Fruit fly (Drosophila melanogaster): ENCODE measurements around the gene mtd.

The mtd gene

dm6 chr3R:5374720-5375119, 24.5 kb upstream of the mtd start, which contains the start of the genes hd and CG14667 (continued):
- TF ChIP-seq lilli (GFP tag; optimal IDR thresholded peaks at IDR 0.05) (peak; percentile 5), CG12299 (tag; optimal IDR thresholded peaks at IDR 0.05) (no peak), fd96Cb (tag; optimal IDR thresholded peaks at IDR 0.05) (no peak), CG11247 (GFP tag; IDR thresholded peaks at IDR 0.05) (no peak), sens-2 (GFP tag; IDR thresholded peaks at IDR 0.05) (no peak), phol (tag; optimal IDR thresholded peaks at IDR 0.05) (peak; percentile 21), NFAT (GFP tag; IDR thresholded peaks at IDR 0.05) (no peak), MTF-1 (GFP tag; optimal IDR thresholded peaks at IDR 0.05; ENCODE audit: borderline replicate concordance) (no peak), amos (GFP tag; IDR thresholded peaks at IDR 0.05; ENCODE audit: partially characterized antibody) (peak; percentile 57), crc (GFP tag; optimal IDR thresholded peaks at IDR 0.05) (no peak), lbe (GFP tag; optimal IDR thresholded peaks at IDR 0.05) (no peak), lmd (GFP tag; IDR thresholded peaks at IDR 0.05) (no peak), Dad (GFP tag; optimal IDR thresholded peaks at IDR 0.05) (no peak), bcd (GFP tag; optimal IDR thresholded peaks at IDR 0.05) (peak; percentile 14), Awh (GFP tag; IDR thresholded peaks at IDR 0.05) (0 out of 2 replicates have a peak, but pooled peaks have one; percentile 7), dysf (GFP tag; IDR thresholded peaks at IDR 0.05) (no peak), CG15514 (GFP tag; optimal IDR thresholded peaks at IDR 0.05) (peak; percentile 66), CG31365 (tag; optimal IDR thresholded peaks at IDR 0.05) (no peak), Eip74EF (GFP tag; optimal IDR thresholded peaks at IDR 0.05) (no peak), CHES-1-like (GFP tag; optimal IDR thresholded peaks at IDR 0.05) (peak; percentile 10), CG2678 (tag; optimal IDR thresholded peaks at IDR 0.05) (no peak), onecut (GFP tag; IDR thresholded peaks at IDR 0.05) (no peak), btn (GFP tag; optimal IDR thresholded peaks at IDR 0.05) (no peak), stwl (tag; optimal IDR thresholded peaks at IDR 0.05) (peak; percentile 58), ken (GFP tag; IDR thresholded peaks at IDR 0.05) (no peak), gce (GFP tag; IDR thresholded peaks at IDR 0.05) (no peak), CG4424 (GFP tag; optimal IDR thresholded peaks at IDR 0.05) (no peak), CG12659 (GFP tag; optimal IDR thresholded peaks at IDR 0.05) (peak; percentile 43), tll (GFP tag; optimal IDR thresholded peaks at IDR 0.05) (no peak), eve (GFP tag; optimal IDR thresholded peaks at IDR 0.05) (no peak), CG6791 (GFP tag; IDR thresholded peaks at IDR 0.05; ENCODE audit: partially characterized antibody) (0 out of 3 replicates have a peak, but pooled peaks have one; percentile 45), CG10274 (GFP tag; optimal IDR thresholded peaks at IDR 0.05) (no peak), CoRest (tag; optimal IDR thresholded peaks at IDR 0.05) (peak; percentile 28), dmrt99B (tag; optimal IDR thresholded peaks at IDR 0.05) (no peak), GATAe (GFP tag; conservative IDR thresholded peaks at IDR 0.05) (no peak), CG6254 (GFP tag; optimal IDR thresholded peaks at IDR 0.05) (no peak), chinmo (GFP tag; IDR thresholded peaks at IDR 0.05; ENCODE audit: partially characterized antibody) (0 out of 4 replicates have a peak, but pooled peaks have one; percentile 45), CG6272 (GFP tag; IDR thresholded peaks at IDR 0.05) (no peak), gfzf (GFP tag; optimal IDR thresholded peaks at IDR 0.05) (peak; percentile 68), YL-1 (GFP tag; optimal IDR thresholded peaks at IDR 0.05) (peak; percentile 71), nerfin-2 (GFP tag; IDR thresholded peaks at IDR 0.05; ENCODE audit: partially characterized antibody) (peak; percentile 42; the same call in 1 of the 2 replicates), tgo (GFP tag; IDR thresholded peaks at IDR 0.05) (no peak), Doc3 (GFP tag; IDR thresholded peaks at IDR 0.05; ENCODE audit: partially characterized antibody) (peak; percentile 54; the same call in 1 of the 3 replicates), CG10565 (GFP tag; optimal IDR thresholded peaks at IDR 0.05) (no peak), CG2116 (GFP tag; optimal IDR thresholded peaks at IDR 0.05) (peak; percentile 80), zen2 (GFP tag; IDR thresholded peaks at IDR 0.05; ENCODE audit: partially characterized antibody) (peak; percentile 17; the same call in 1 of the 3 replicates), zfh2 (GFP tag; optimal IDR thresholded peaks at IDR 0.05) (no peak), Abd-B (GFP tag; optimal IDR thresholded peaks at IDR 0.05) (peak; percentile 35), Chrac-16 (GFP tag; optimal IDR thresholded peaks at IDR 0.05) (no peak)

All from whole organism, embryonic.